Worm (Caenorhabditis elegans) whole organism, late embryonic: Measurements from ENCODE around the gene C11E4.7.

Experiments
- C08G9.2 ChIP-seq: sonication (generic microtip); optimal IDR thresholded peaks from 2 replicates; lab custom pipeline; 2016; ENCODE audit warnings: mild to moderate bottlenecking, missing genetic modification characterization, moderate library complexity, missing compliant biosample characterization
- C38D4.7 ChIP-seq: fragments of 200-800 bp; sonication (Bioruptor generic); optimal IDR thresholded peaks from 2 replicates; lab custom pipeline; 2018; ENCODE audit warnings: mild to moderate bottlenecking, missing genetic modification characterization, moderate library complexity, missing compliant biosample characterization
- K02D7.2 ChIP-seq: sonication (generic microtip); optimal IDR thresholded peaks from 2 replicates; lab custom pipeline; 2017; ENCODE audit warnings: mild to moderate bottlenecking, missing genetic modification characterization, missing compliant biosample characterization
- ahr-1 ChIP-seq: sonication (generic microtip); optimal IDR thresholded peaks from 2 replicates; lab custom pipeline; 2016; ENCODE audit warnings: missing genetic modification characterization, missing compliant biosample characterization
- ama-1 ChIP-seq: fragments of 150-350 bp; optimal IDR thresholded peaks from 2 replicates; lab custom pipeline; 2014
- ceh-19 ChIP-seq: fragments of 200-800 bp; sonication (Bioruptor generic); optimal IDR thresholded peaks from 2 replicates; lab custom pipeline; 2018; ENCODE audit warnings: mild to moderate bottlenecking, missing genetic modification characterization, missing compliant biosample characterization
- ceh-22 ChIP-seq: sonication (generic microtip); optimal IDR thresholded peaks from 2 replicates; lab custom pipeline; 2017; ENCODE audit warnings: missing biosample characterization, missing genetic modification characterization
- ceh-24 ChIP-seq: sonication (generic microtip); optimal IDR thresholded peaks from 2 replicates; lab custom pipeline; 2016; ENCODE audit warnings: mild to moderate bottlenecking, missing genetic modification characterization, missing compliant biosample characterization
- ceh-45 ChIP-seq: fragments of 200-800 bp; sonication (Bioruptor generic); IDR thresholded peaks from 2 replicates; pipeline ENCODE4 v1.3.6; 2022; ENCODE audit warnings: missing genetic modification reagents, missing genetic modification characterization, missing compliant biosample characterization
- ceh-6 ChIP-seq: fragments of 200-800 bp; sonication (Bioruptor generic); optimal IDR thresholded peaks from 2 replicates; lab custom pipeline; 2018; ENCODE audit warnings: mild to moderate bottlenecking, missing genetic modification characterization, missing compliant biosample characterization
- ceh-9 ChIP-seq: sonication (generic microtip); optimal IDR thresholded peaks from 2 replicates; lab custom pipeline; 2016; ENCODE audit warnings: mild to moderate bottlenecking, missing genetic modification characterization, inconsistent platforms, missing compliant biosample characterization
- che-1 ChIP-seq: sonication (generic microtip); optimal IDR thresholded peaks from 2 replicates; lab custom pipeline; 2016; ENCODE audit warnings: mild to moderate bottlenecking, missing genetic modification characterization, missing compliant biosample characterization
- dmd-4 ChIP-seq: sonication (generic microtip); optimal IDR thresholded peaks from 2 replicates; lab custom pipeline; 2016; ENCODE audit warnings: borderline replicate concordance, missing genetic modification characterization, missing compliant biosample characterization
- elt-2 ChIP-seq: sonication (generic microtip); optimal IDR thresholded peaks from 2 replicates; lab custom pipeline; 2016; ENCODE audit warnings: missing genetic modification reagents, missing genetic modification characterization, missing compliant biosample characterization
- elt-4 ChIP-seq: sonication (generic microtip); optimal IDR thresholded peaks from 2 replicates; lab custom pipeline; 2016; ENCODE audit warnings: missing genetic modification characterization, missing compliant biosample characterization
- ets-4 ChIP-seq: sonication (generic microtip); optimal IDR thresholded peaks from 2 replicates; lab custom pipeline; 2016; ENCODE audit warnings: missing genetic modification characterization, missing compliant biosample characterization
- eyg-1 ChIP-seq: sonication (generic microtip); optimal IDR thresholded peaks from 2 replicates; lab custom pipeline; 2016; ENCODE audit warnings: missing genotype, missing genetic modification characterization, missing compliant biosample characterization
- fax-1 ChIP-seq: sonication (generic microtip); optimal IDR thresholded peaks from 2 replicates; lab custom pipeline; 2016; ENCODE audit warnings: missing genotype, missing genetic modification characterization, missing compliant biosample characterization
- gmeb-2 ChIP-seq: sonication (generic microtip); optimal IDR thresholded peaks from 2 replicates; lab custom pipeline; 2016; ENCODE audit warnings: missing genetic modification characterization, inconsistent platforms, missing compliant biosample characterization
- hlh-30 ChIP-seq: sonication (generic microtip); optimal IDR thresholded peaks from 2 replicates; lab custom pipeline; 2017; ENCODE audit warnings: antibody characterized with exemption, missing genetic modification characterization, missing compliant biosample characterization; ENCODE audit not compliant: insufficient read depth
- hlh-8 ChIP-seq: sonication (generic microtip); optimal IDR thresholded peaks from 2 replicates; lab custom pipeline; 2016; ENCODE audit warnings: missing genotype, missing genetic modification characterization, missing compliant biosample characterization
- lim-6 ChIP-seq: sonication (generic microtip); optimal IDR thresholded peaks from 2 replicates; lab custom pipeline; 2016; ENCODE audit warnings: missing genetic modification characterization, missing compliant biosample characterization
- mec-3 ChIP-seq: sonication (generic microtip); optimal IDR thresholded peaks from 2 replicates; lab custom pipeline; 2016; ENCODE audit warnings: borderline replicate concordance, missing genetic modification characterization, missing compliant biosample characterization
- nhr-11 ChIP-seq: fragments of 150-350 bp; optimal IDR thresholded peaks from 2 replicates; lab custom pipeline; 2014; ENCODE audit warnings: missing biosample characterization, missing genetic modification characterization
- nhr-232 ChIP-seq: sonication (generic microtip); optimal IDR thresholded peaks from 2 replicates; lab custom pipeline; 2016; ENCODE audit warnings: missing genetic modification characterization, missing compliant biosample characterization
- odd-2 ChIP-seq: sonication (generic microtip); optimal IDR thresholded peaks from 2 replicates; lab custom pipeline; 2017; ENCODE audit warnings: antibody characterized with exemption, mild to moderate bottlenecking, missing genetic modification characterization, missing compliant biosample characterization
- pat-9 ChIP-seq: fragments of 200-800 bp; sonication (Bioruptor generic); optimal IDR thresholded peaks from 2 replicates; lab custom pipeline; 2018; ENCODE audit warnings: mild to moderate bottlenecking, missing genetic modification characterization, moderate library complexity, missing compliant biosample characterization
- pax-1 ChIP-seq: fragments of 150-350 bp; optimal IDR thresholded peaks from 2 replicates; lab custom pipeline; 2014; ENCODE audit warnings: missing biosample characterization, missing genetic modification characterization
- pha-2 ChIP-seq: sonication (generic microtip); optimal IDR thresholded peaks from 2 replicates; lab custom pipeline; 2017; ENCODE audit warnings: mild to moderate bottlenecking, missing genetic modification characterization, missing compliant biosample characterization
- rnt-1 ChIP-seq: sonication (generic microtip); optimal IDR thresholded peaks from 2 replicates; lab custom pipeline; 2016; ENCODE audit warnings: missing genetic modification characterization, missing compliant biosample characterization
- sdc-2 ChIP-seq: sonication (generic microtip); optimal IDR thresholded peaks from 2 replicates; lab custom pipeline; 2016; ENCODE audit warnings: missing genotype, missing genetic modification characterization, missing compliant biosample characterization
- tbx-7 ChIP-seq: sonication (generic microtip); optimal IDR thresholded peaks from 2 replicates; lab custom pipeline; 2016; ENCODE audit warnings: missing genotype, missing genetic modification characterization, missing compliant biosample characterization
- unc-42 ChIP-seq: sonication (generic microtip); optimal IDR thresholded peaks from 2 replicates; lab custom pipeline; 2016; ENCODE audit warnings: missing genotype, missing genetic modification characterization, missing compliant biosample characterization
- unc-55 ChIP-seq: sonication (generic microtip); optimal IDR thresholded peaks from 2 replicates; lab custom pipeline; 2017; ENCODE audit warnings: missing biosample characterization, missing genetic modification reagents, missing genetic modification characterization
- unc-86 ChIP-seq: sonication (generic microtip); optimal IDR thresholded peaks from 2 replicates; lab custom pipeline; 2016; ENCODE audit warnings: missing genetic modification characterization, missing compliant biosample characterization

Gene C11E4.7

ce11 chrX:9589123-9589522 lies 27.9 kb upstream of the C11E4.7 start, which contains the start of gene del-8:
Gene del-8, plus strand, starts transcription at chrX:9589423.
- TF ChIP-seq tbx-7 (tag; lab: Kevin White, UChicago) (no peak), C08G9.2 (no peak), hlh-8 (tag; lab: Kevin White, UChicago) (no peak), pat-9 (no peak), ceh-24 (tag; lab: Kevin White, UChicago) (no peak), mec-3 (no peak), ceh-19 (GFP tag; lab: Kevin White, UChicago) (no peak), che-1 (no peak), C38D4.7 (no peak), ceh-9 (tag; lab: Kevin White, UChicago) (no peak), gmeb-2 (tag; lab: Kevin White, UChicago) (no peak)
- TF ChIP-seq, all 69 proteins: peak for 0

- TF ChIP-seq lim-6 (tag; lab: Kevin White, UChicago) (no peak), ahr-1 (no peak), ama-1 (lab: Kevin White, UChicago) (no peak), ceh-6 (no peak)
Observed at ce11 chrX:9597299-9597698, 19.7 kb upstream of the C11E4.7 start.

DNA sequence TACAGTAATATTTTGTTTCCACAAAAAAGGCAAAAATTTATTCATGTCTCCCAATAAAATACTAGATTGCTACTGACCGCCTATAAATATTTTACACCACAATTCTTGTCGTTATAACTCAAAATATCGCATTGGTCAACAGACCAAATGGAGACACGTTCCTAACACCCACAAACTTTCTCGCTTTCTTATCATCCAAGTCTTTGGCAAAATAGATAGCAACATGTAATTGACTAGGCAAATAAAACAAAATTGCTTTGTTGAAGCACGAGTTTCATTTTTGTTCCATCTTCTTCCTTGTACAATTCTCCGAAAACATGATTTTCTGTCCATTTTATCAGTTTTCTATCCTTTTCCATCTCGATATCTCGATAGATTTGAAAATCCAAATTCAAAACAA lies 14.4 kb upstream of the C11E4.7 start:
- TF ChIP-seq fax-1 (tag; lab: Kevin White, UChicago): no peak
- TF ChIP-seq ceh-6: no peak
- no peak for TF ChIP-seq sdc-2 (tag; lab: Kevin White, UChicago)
- no peak for TF ChIP-seq ceh-22
- no peak for TF ChIP-seq rnt-1 (tag; lab: Kevin White, UChicago)
- TF ChIP-seq eyg-1 (tag; lab: Kevin White, UChicago): no peak
- no peak for TF ChIP-seq elt-4 (tag; lab: Kevin White, UChicago)
- TF ChIP-seq ceh-24 (tag; lab: Kevin White, UChicago): no peak
- TF ChIP-seq odd-2 (tag; lab: Kevin White, UChicago): no peak
- TF ChIP-seq tbx-7 (tag; lab: Kevin White, UChicago): no peak
- no peak for TF ChIP-seq ahr-1
- no peak for TF ChIP-seq pha-2
- TF ChIP-seq K02D7.2: no peak
- TF ChIP-seq ceh-45 (GFP tag; lab: Robert Waterston, UW): no peak
- TF ChIP-seq hlh-30 (tag; lab: Kevin White, UChicago): no peak
- TF ChIP-seq ets-4 (tag; lab: Kevin White, UChicago): no peak
- TF ChIP-seq, all 69 proteins: peak for 0

DNA sequence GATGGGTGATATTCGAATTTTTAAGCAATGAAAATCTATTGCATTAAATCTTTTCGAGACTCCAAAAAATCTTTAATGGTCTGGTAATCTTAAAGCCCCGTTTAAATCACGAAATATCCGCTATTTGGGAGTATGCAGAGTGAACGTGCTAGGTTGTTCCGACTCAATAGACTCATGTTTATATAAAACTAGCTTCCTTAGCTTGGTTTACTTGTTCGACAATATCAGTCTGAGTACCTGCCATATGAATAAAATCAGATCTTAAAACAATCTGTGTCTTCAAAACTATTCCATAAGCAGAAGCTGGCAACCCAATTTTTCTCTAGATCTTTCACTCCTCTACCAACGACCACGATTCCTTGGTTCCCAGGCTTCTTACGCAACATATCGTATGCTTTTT lies 13.8 kb upstream of the C11E4.7 start:
- TF ChIP-seq dmd-4 (tag; lab: Kevin White, UChicago) (no peak), elt-2 (tag; lab: Kevin White, UChicago) (no peak), unc-86 (no peak), eyg-1 (tag; lab: Kevin White, UChicago) (no peak), pax-1 (tag; lab: Kevin White, UChicago) (no peak)
- TF ChIP-seq, all 69 proteins: peak for 0

- TF ChIP-seq nhr-11 (no peak), unc-55 (GFP tag; lab: Kevin White, UChicago) (peak; percentile 37)
Observed at ce11 chrX:9608127-9608526, 8.9 kb upstream of the C11E4.7 start.

DNA sequence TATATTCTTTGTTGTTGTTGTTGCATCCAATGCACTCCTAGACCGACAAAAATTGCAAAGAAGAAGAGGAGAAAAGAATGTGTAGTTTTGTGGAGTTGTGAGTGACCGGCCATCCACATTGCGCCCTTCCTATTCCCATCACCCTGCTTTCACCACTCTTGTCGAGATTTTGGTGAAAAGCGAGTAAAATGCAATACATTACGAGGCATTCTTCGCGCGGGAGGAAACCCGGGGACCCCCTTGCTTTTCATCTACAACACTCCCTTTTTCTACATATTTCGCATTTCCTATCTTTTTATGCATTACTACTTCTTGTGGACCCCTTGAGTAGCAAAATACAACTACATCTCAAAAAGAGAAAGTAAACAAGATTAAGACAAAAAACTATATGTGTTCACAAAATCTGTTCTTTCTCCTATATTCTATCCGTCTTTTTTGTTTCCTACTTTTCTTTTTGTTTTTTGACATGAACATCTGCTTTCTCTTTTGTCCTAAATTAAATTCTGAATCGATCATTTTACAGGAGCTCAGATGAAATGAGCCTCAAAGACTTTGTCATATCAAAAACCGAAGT lies 6.9 kb upstream of the C11E4.7 start, which contains the start of gene C11E4.6:
Gene C11E4.6 (plus strand): TSS at position 524 of the 574 bp plus-strand sequence.
- peak; percentile 14 for TF ChIP-seq unc-42 (tag; lab: Kevin White, UChicago)
- no peak for TF ChIP-seq nhr-232 (tag; lab: Kevin White, UChicago)
